Fruit fly (Drosophila melanogaster) whole organism, embryonic: ENCODE measurements around the gene CG34461.

ENCODE experiments used
- CG1233 ChIP-seq: fragments of 200-800 bp; sonication (Bioruptor generic); optimal IDR thresholded peaks from 4 replicates; lab custom pipeline; 2018; ENCODE audit warnings: missing biosample characterization, mild to moderate bottlenecking, missing genetic modification characterization
- CG13123 ChIP-seq: fragments of 200-800 bp; sonication (Bioruptor generic); optimal IDR thresholded peaks from 2 replicates; lab custom pipeline; 2016; ENCODE audit warnings: missing biosample characterization, missing genetic modification characterization
- CG3281 ChIP-seq: fragments of 200-800 bp; sonication (Bioruptor generic); optimal IDR thresholded peaks from 3 replicates; lab custom pipeline; 2017; ENCODE audit warnings: missing biosample characterization, mild to moderate bottlenecking, missing genetic modification characterization
- Dref ChIP-seq: fragments of 200-800 bp; sonication (Bioruptor generic); IDR thresholded peaks from 2 replicates; pipeline ENCODE4 v1.3.6; 2022; ENCODE audit warnings: missing biosample characterization, missing genetic modification characterization
- Med ChIP-seq: fragments of 200-800 bp; sonication (Bioruptor generic); peaks from one replicate; lab custom pipeline; 2016; ENCODE audit warnings: missing biosample characterization, missing genetic modification characterization, mild to moderate bottlenecking, inconsistent platforms, moderate library complexity
- ci ChIP-seq: fragments of 200-800 bp; sonication (Bioruptor generic); IDR thresholded peaks from 3 replicates; pipeline ENCODE4 v1.3.6; 2022; ENCODE audit warnings: missing biosample characterization, missing genetic modification characterization
- kay ChIP-seq: fragments of 200-800 bp; sonication (Bioruptor generic); optimal IDR thresholded peaks from 2 replicates; lab custom pipeline; 2016; ENCODE audit warnings: missing biosample characterization, missing genetic modification characterization
- luna ChIP-seq: fragments of 200-800 bp; sonication (Bioruptor generic); optimal IDR thresholded peaks from 2 replicates; lab custom pipeline; 2016; ENCODE audit warnings: missing biosample characterization, missing genetic modification characterization

dm6 chr3L:8312290-8312689 lies 13.4 kb upstream of the CG34461 start:
- no peak for TF ChIP-seq CG3281
- TF ChIP-seq ci (GFP tag; lab: Robert Waterston, UW), result 0 out of 3 replicates have a peak, but pooled peaks have one; percentile 21
- no peak for TF ChIP-seq Dref (GFP tag; lab: Robert Waterston, UW)
- TF ChIP-seq luna (GFP tag; lab: Kevin White, UChicago), result no peak
- TF ChIP-seq CG13123, result no peak
- no peak for TF ChIP-seq CG1233 (GFP tag; lab: Kevin White, UChicago)
- no peak for TF ChIP-seq Med (GFP tag; lab: Kevin White, UChicago)
- TF ChIP-seq kay (GFP tag; lab: Kevin White, UChicago), result no peak
